Fruit fly (Drosophila melanogaster) whole organism, embryonic: Measurements from ENCODE around the gene mfas.

ENCODE experiments used
- Asciz ChIP-seq: fragments of 200-800 bp; sonication (Bioruptor generic); optimal IDR thresholded peaks from 2 replicates; lab custom pipeline; 2017; ENCODE audit warnings: missing biosample characterization, mild to moderate bottlenecking, missing genetic modification characterization, missing genetic modification reagents
- Atf3 ChIP-seq: fragments of 200-800 bp; sonication (Bioruptor generic); optimal IDR thresholded peaks from 3 replicates; lab custom pipeline; 2016; ENCODE audit warnings: missing biosample characterization, missing genetic modification characterization
- Atf6 ChIP-seq: fragments of 200-800 bp; sonication (Bioruptor generic); IDR thresholded peaks from 2 replicates; pipeline ENCODE4 v1.3.6; 2022; ENCODE audit warnings: missing biosample characterization, missing genetic modification characterization
- BEAF-32 ChIP-seq: fragments of 200-800 bp; sonication (Bioruptor generic); optimal IDR thresholded peaks from 3 replicates; lab custom pipeline; 2017; ENCODE audit warnings: missing biosample characterization, missing genetic modification characterization, mild to moderate bottlenecking, moderate library complexity, missing genetic modification reagents
- CG10543 ChIP-seq: fragments of 200-800 bp; sonication (Bioruptor generic); optimal IDR thresholded peaks from 3 replicates; lab custom pipeline; 2017; ENCODE audit warnings: missing biosample characterization, mild to moderate bottlenecking, missing genetic modification characterization, moderate library complexity
- CG11504 ChIP-seq: fragments of 200-800 bp; sonication (Bioruptor generic); optimal IDR thresholded peaks from 3 replicates; lab custom pipeline; 2019; ENCODE audit warnings: missing biosample characterization, mild to moderate bottlenecking, missing genetic modification characterization, moderate library complexity
- CG11723 ChIP-seq: fragments of 200-800 bp; sonication (Bioruptor generic); optimal IDR thresholded peaks from 2 replicates; lab custom pipeline; 2017; ENCODE audit warnings: missing biosample characterization, mild to moderate bottlenecking, missing genetic modification characterization
- CG12104 ChIP-seq: fragments of 200-800 bp; sonication (Bioruptor generic); optimal IDR thresholded peaks from 3 replicates; lab custom pipeline; 2016; ENCODE audit warnings: missing biosample characterization, missing genetic modification characterization
- CG12155 ChIP-seq: fragments of 200-800 bp; sonication (Bioruptor generic); optimal IDR thresholded peaks from 3 replicates; lab custom pipeline; 2016; ENCODE audit warnings: missing biosample characterization, missing genetic modification characterization
- CG12744 ChIP-seq: fragments of 200-800 bp; sonication (Bioruptor generic); optimal IDR thresholded peaks from 2 replicates; lab custom pipeline; 2016; ENCODE audit warnings: missing biosample characterization, missing genetic modification characterization
- CG13424 ChIP-seq: fragments of 200-800 bp; sonication (Bioruptor generic); optimal IDR thresholded peaks from 2 replicates; lab custom pipeline; 2019; ENCODE audit warnings: missing biosample characterization, mild to moderate bottlenecking, missing genetic modification characterization, moderate library complexity
- CG16813 ChIP-seq: fragments of 200-800 bp; sonication (Bioruptor generic); IDR thresholded peaks from 3 replicates; pipeline ENCODE4 v1.3.6; 2022; ENCODE audit warnings: missing biosample characterization, missing genetic modification characterization; ENCODE audit not compliant: partially characterized antibody
- CG17829 ChIP-seq: fragments of 200-800 bp; optimal IDR thresholded peaks from 2 replicates; lab custom pipeline; 2019; ENCODE audit warnings: missing biosample characterization, mild to moderate bottlenecking, missing genetic modification characterization, moderate library complexity
- CG2712 ChIP-seq: fragments of 200-800 bp; optimal IDR thresholded peaks from 3 replicates; lab custom pipeline; 2019; ENCODE audit warnings: missing biosample characterization, mild to moderate bottlenecking, missing genetic modification characterization, moderate library complexity
- CG2875 ChIP-seq: fragments of 200-800 bp; sonication (Bioruptor generic); optimal IDR thresholded peaks from 2 replicates; lab custom pipeline; 2017; ENCODE audit warnings: missing biosample characterization, mild to moderate bottlenecking, missing genetic modification characterization, missing genetic modification reagents
- CG3065 ChIP-seq: fragments of 200-800 bp; sonication (Bioruptor generic); optimal IDR thresholded peaks from 2 replicates; lab custom pipeline; 2016; ENCODE audit warnings: missing biosample characterization, missing genetic modification characterization
- CG4707 ChIP-seq: fragments of 200-800 bp; sonication (Bioruptor generic); optimal IDR thresholded peaks from 2 replicates; lab custom pipeline; 2018; ENCODE audit warnings: missing biosample characterization, mild to moderate bottlenecking, missing genetic modification characterization, moderate library complexity
- CG8290 ChIP-seq, 3 experiments: fragments of 200-800 bp; sonication (Bioruptor generic); optimal IDR thresholded peaks; 2 replicates each; lab custom pipeline; 2016 to 2019; ENCODE audit warnings: missing biosample characterization in 3 of 3, missing genetic modification characterization in 3 of 3, mild to moderate bottlenecking in 2 of 3, moderate library complexity in 1 of 3
- CG8388 ChIP-seq: fragments of 200-800 bp; sonication (Bioruptor generic); optimal IDR thresholded peaks from 2 replicates; lab custom pipeline; 2019; ENCODE audit warnings: missing biosample characterization, mild to moderate bottlenecking, missing genetic modification characterization, moderate library complexity
- D ChIP-seq, 2 experiments: fragments of 200-800 bp in 1 of 2; fragments of >200 bp in 1 of 2; sonication (Bioruptor generic) in 1 of 2; optimal IDR thresholded peaks; 2 replicates in 1 of 2; 3 replicates in 1 of 2; lab custom pipeline; 2017; ENCODE audit warnings: mild to moderate bottlenecking in 1 of 2, missing biosample characterization in 1 of 2, missing genetic modification characterization in 1 of 2, missing genetic modification reagents in 1 of 2
- Dfd ChIP-seq, 2 experiments: fragments of >200 bp; optimal IDR thresholded peaks; 2 replicates each; lab custom pipeline; 2017; ENCODE audit warnings: missing biosample characterization in 2 of 2, missing genetic modification characterization in 2 of 2
- Lim3 ChIP-seq: fragments of 200-800 bp; sonication (Bioruptor generic); IDR thresholded peaks from 2 replicates; pipeline ENCODE4 v1.3.6; 2022; ENCODE audit warnings: missing biosample characterization, missing genetic modification characterization
- NFAT ChIP-seq: fragments of 200-800 bp; sonication (Bioruptor generic); IDR thresholded peaks from 2 replicates; pipeline ENCODE4 v1.3.6; 2022; ENCODE audit warnings: missing biosample characterization, missing genetic modification characterization
- Opbp ChIP-seq: fragments of 200-800 bp; sonication (Bioruptor generic); IDR thresholded peaks from 3 replicates; pipeline ENCODE4 v1.3.6; 2022; ENCODE audit warnings: missing biosample characterization, missing genetic modification characterization; ENCODE audit not compliant: partially characterized antibody
- Pdp1 ChIP-seq, 2 experiments: fragments of 200-800 bp; sonication (Bioruptor generic); optimal IDR thresholded peaks; 3 replicates each; lab custom pipeline; 2016; ENCODE audit warnings: missing biosample characterization in 2 of 2, missing genetic modification characterization in 2 of 2, mild to moderate bottlenecking in 1 of 2, moderate library complexity in 1 of 2
- Ravus ChIP-seq: fragments of 200-800 bp; sonication (Bioruptor generic); IDR thresholded peaks from 2 replicates; pipeline ENCODE4 v1.3.6; 2022; ENCODE audit warnings: missing biosample characterization, missing genetic modification characterization
- YL-1 ChIP-seq: fragments of 200-800 bp; sonication (Bioruptor generic); optimal IDR thresholded peaks from 3 replicates; lab custom pipeline; 2017; ENCODE audit warnings: missing biosample characterization, mild to moderate bottlenecking, missing genetic modification characterization
- ab ChIP-seq: fragments of 200-800 bp; sonication (Bioruptor generic); optimal IDR thresholded peaks from 2 replicates; lab custom pipeline; 2016; ENCODE audit warnings: missing biosample characterization, missing genetic modification characterization
- chif ChIP-seq, 2 experiments: fragments of 200-800 bp; sonication (Bioruptor generic); optimal IDR thresholded peaks; 3 replicates each; lab custom pipeline; 2016; ENCODE audit warnings: missing biosample characterization in 2 of 2, missing genetic modification characterization in 2 of 2
- emc ChIP-seq: fragments of 200-800 bp; sonication (Bioruptor generic); optimal IDR thresholded peaks from 2 replicates; lab custom pipeline; 2016; ENCODE audit warnings: missing biosample characterization, missing genetic modification characterization
- en ChIP-seq: fragments of 200-800 bp; sonication (Bioruptor generic); optimal IDR thresholded peaks from 2 replicates; lab custom pipeline; 2016; ENCODE audit warnings: missing biosample characterization, missing genetic modification characterization
- gce ChIP-seq: fragments of 200-800 bp; sonication (Bioruptor generic); IDR thresholded peaks from 3 replicates; pipeline ENCODE4 v1.3.6; 2022; ENCODE audit warnings: missing biosample characterization, missing genetic modification characterization
- hbn ChIP-seq: fragments of 200-800 bp; sonication (Bioruptor generic); IDR thresholded peaks from 2 replicates; pipeline ENCODE4 v1.3.6; 2022; ENCODE audit warnings: missing biosample characterization, missing genetic modification characterization; ENCODE audit not compliant: partially characterized antibody
- jigr1 ChIP-seq: fragments of 200-800 bp; sonication (Bioruptor generic); IDR thresholded peaks from 3 replicates; pipeline ENCODE4 v1.3.6; 2022; ENCODE audit warnings: missing biosample characterization, missing genetic modification characterization
- klu ChIP-seq: fragments of 200-800 bp; sonication (Bioruptor generic); IDR thresholded peaks from 2 replicates; pipeline ENCODE4 v1.3.6; 2022; ENCODE audit warnings: missing biosample characterization, missing genetic modification characterization
- lmd ChIP-seq: fragments of 200-800 bp; sonication (Bioruptor generic); IDR thresholded peaks from 2 replicates; pipeline ENCODE4 v1.3.6; 2022; ENCODE audit warnings: missing biosample characterization, missing genetic modification characterization
- oc ChIP-seq: fragments of 200-800 bp; sonication (Bioruptor generic); optimal IDR thresholded peaks from 2 replicates; lab custom pipeline; 2018; ENCODE audit warnings: missing biosample characterization, mild to moderate bottlenecking, missing genetic modification characterization, moderate library complexity
- onecut ChIP-seq: fragments of 200-800 bp; sonication (Bioruptor generic); IDR thresholded peaks from 2 replicates; pipeline ENCODE4 v1.3.6; 2022; ENCODE audit warnings: missing biosample characterization, missing genetic modification characterization
- pnt ChIP-seq: fragments of 200-800 bp; sonication (Bioruptor generic); optimal IDR thresholded peaks from 3 replicates; lab custom pipeline; 2016; ENCODE audit warnings: missing biosample characterization, missing genetic modification characterization
- pros ChIP-seq: fragments of 200-800 bp; sonication (Bioruptor generic); optimal IDR thresholded peaks from 3 replicates; lab custom pipeline; 2019; ENCODE audit warnings: missing biosample characterization, mild to moderate bottlenecking, missing genetic modification characterization, moderate library complexity
- sima ChIP-seq: fragments of 200-800 bp; sonication (Bioruptor generic); optimal IDR thresholded peaks from 2 replicates; lab custom pipeline; 2016; ENCODE audit warnings: missing biosample characterization, missing genetic modification characterization
- slbo ChIP-seq: fragments of 200-800 bp; sonication (Bioruptor generic); IDR thresholded peaks from 2 replicates; pipeline ENCODE4 v1.3.6; 2022; ENCODE audit warnings: missing biosample characterization, missing genetic modification characterization
- slp2 ChIP-seq: fragments of 200-800 bp; sonication (Bioruptor generic); optimal IDR thresholded peaks from 2 replicates; lab custom pipeline; 2016; ENCODE audit warnings: missing biosample characterization, missing genetic modification characterization
- zen ChIP-seq: fragments of 200-800 bp; sonication (Bioruptor generic); optimal IDR thresholded peaks from 3 replicates; lab custom pipeline; 2018; ENCODE audit warnings: missing biosample characterization, mild to moderate bottlenecking, missing genetic modification characterization, moderate library complexity
- zf30C ChIP-seq: fragments of 200-800 bp; sonication (Bioruptor generic); optimal IDR thresholded peaks from 3 replicates; lab custom pipeline; 2018; ENCODE audit warnings: missing biosample characterization, mild to moderate bottlenecking, missing genetic modification characterization

Gene mfas

dm6 chr3R:11968030-11968753 lies 24.9 kb downstream of the mfas start (continued):
- TF ChIP-seq CG8290 (GFP tag; optimal IDR thresholded peaks at IDR 0.05; lab: Kevin White, UChicago) (no peak), CG8290 (tag; optimal IDR thresholded peaks at IDR 0.05; lab: Kevin White, UChicago) (peak in 1 of 2 experiments; percentile 31), CG11504 (tag; lab: Kevin White, UChicago) (no peak), Pdp1 (GFP tag; optimal IDR thresholded peaks at IDR 0.05; lab: Kevin White, UChicago) (peak in 1 of 2 experiments; percentile 63)

dm6 chr3R:11967262-11968029 lies 25.7 kb downstream of the mfas start, which contains the start of the genes CG12213 and GC1:
Gene CG12213 (minus strand): TSS chr3R:11967691.
Gene GC1 (plus strand): TSS chr3R:11967708.
- TF ChIP-seq Dfd (GFP tag; optimal IDR thresholded peaks at IDR 0.05; lab: Kevin White, UChicago) (no peak), Atf6 (GFP tag; lab: Robert Waterston, UW) (no peak), Asciz (GFP tag; lab: Kevin White, UChicago) (no peak), emc (GFP tag; lab: Kevin White, UChicago) (no peak), CG12744 (GFP tag; lab: Kevin White, UChicago) (no peak), CG17829 (peak; percentile 65), CG4707 (GFP tag; lab: Kevin White, UChicago) (no peak), Atf3 (GFP tag; lab: Kevin White, UChicago) (no peak), zen (tag; lab: Kevin White, UChicago) (peak; percentile 30), pros (no peak), Ravus (GFP tag; lab: Robert Waterston, UW) (no peak), CG2875 (GFP tag; lab: Kevin White, UChicago) (no peak), CG8388 (peak; percentile 4), gce (GFP tag; lab: Robert Waterston, UW) (no peak), YL-1 (GFP tag; lab: Kevin White, UChicago) (peak; percentile 68), CG10543 (GFP tag; lab: Kevin White, UChicago) (no peak), slbo (GFP tag; lab: Robert Waterston, UW) (peak; percentile 25; the same call in 1 of the 2 replicates), hbn (peak; percentile 98), CG2712 (peak; percentile 58), Lim3 (GFP tag; lab: Robert Waterston, UW) (no peak), onecut (GFP tag; lab: Robert Waterston, UW) (no peak), lmd (no peak), klu (GFP tag; lab: Robert Waterston, UW) (no peak), ab (GFP tag; lab: Kevin White, UChicago) (no peak), BEAF-32 (peak; percentile 99), en (GFP tag; lab: Kevin White, UChicago) (no peak), CG16813 (GFP tag; lab: Robert Waterston, UW) (peak; percentile 99), CG12104 (peak; percentile 13), CG13424 (peak; percentile 4), pnt (GFP tag; lab: Kevin White, UChicago) (no peak), CG11723 (GFP tag; lab: Kevin White, UChicago) (no peak), sima (GFP tag; lab: Kevin White, UChicago) (no peak), oc (tag; lab: Kevin White, UChicago) (no peak), NFAT (GFP tag; lab: Robert Waterston, UW) (0 out of 2 replicates have a peak, but pooled peaks have one; percentile 28), slp2 (no peak), D (optimal IDR thresholded peaks at IDR 0.05; lab: Kevin White, UChicago) (no peak), D (GFP tag; optimal IDR thresholded peaks at IDR 0.05; lab: Kevin White, UChicago) (no peak), CG3065 (GFP tag; lab: Kevin White, UChicago) (no peak), chif (GFP tag; optimal IDR thresholded peaks at IDR 0.05; lab: Kevin White, UChicago) (no peak), CG12155 (GFP tag; lab: Kevin White, UChicago) (peak; percentile 40), zf30C (GFP tag; lab: Kevin White, UChicago) (no peak), Opbp (GFP tag; lab: Robert Waterston, UW) (peak; percentile 97), jigr1 (GFP tag; lab: Robert Waterston, UW) (peak; percentile 89; the same call in 1 of the 3 replicates)
